Fruit fly (Drosophila melanogaster) whole organism, pupa: ENCODE measurements around the gene CG13613.

Source experiments
- CG4496 ChIP-seq: fragments of 200-800 bp; sonication (Bioruptor generic); IDR thresholded peaks from 3 replicates; pipeline ENCODE4 v1.3.6; 2022; ENCODE audit warnings: missing biosample characterization, missing genetic modification characterization
- rn ChIP-seq: fragments of 200-800 bp; sonication (Bioruptor generic); IDR thresholded peaks from 2 replicates; pipeline ENCODE4 v1.3.6; 2022; ENCODE audit warnings: missing biosample characterization, missing genetic modification characterization

dm6 chr3R:24390239-24390638, 24.9 kb downstream of the CG13613 start, which contains the start of the genes CG5768 and CG13615:
- TF ChIP-seq rn (GFP tag; lab: Robert Waterston, UW) (no peak), CG4496 (no peak)
